Fruit fly (Drosophila melanogaster): ENCODE measurements around the gene CG7945.

- TF ChIP-seq Dll (optimal IDR thresholded peaks at IDR 0.05), result no peak
- no peak for TF ChIP-seq psq (optimal IDR thresholded peaks at IDR 0.05)
- TF ChIP-seq pan (optimal IDR thresholded peaks at IDR 0.05), result no peak
Measured at dm6 chr3L:15541281-15541680, 17.3 kb upstream of the CG7945 start.

All from whole organism.